Fruit fly (Drosophila melanogaster) whole organism, embryonic: ENCODE measurements around the gene CG34398.
A peak's percentile ranks its signal among the peaks of the same experiment; 100 is the strongest.

Source experiments
- BEAF-32 ChIP-seq: fragments of 200-800 bp; sonication (Bioruptor generic); optimal IDR thresholded peaks from 3 replicates; lab custom pipeline; 2017; ENCODE audit warnings: missing biosample characterization, missing genetic modification characterization, mild to moderate bottlenecking, moderate library complexity, missing genetic modification reagents
- BtbVII ChIP-seq: fragments of 200-800 bp; sonication (Bioruptor generic); optimal IDR thresholded peaks from 3 replicates; lab custom pipeline; 2017; ENCODE audit warnings: missing biosample characterization, mild to moderate bottlenecking, missing genetic modification characterization
- CG12071 ChIP-seq: fragments of 200-800 bp; sonication (Bioruptor generic); optimal IDR thresholded peaks from 3 replicates; lab custom pipeline; 2018; ENCODE audit warnings: missing biosample characterization, mild to moderate bottlenecking, missing genetic modification characterization
- CG12219 ChIP-seq: fragments of 200-800 bp; sonication (Bioruptor generic); optimal IDR thresholded peaks from 3 replicates; lab custom pipeline; 2018; ENCODE audit warnings: missing biosample characterization, mild to moderate bottlenecking, missing genetic modification characterization
- CG12744 ChIP-seq: fragments of 200-800 bp; sonication (Bioruptor generic); optimal IDR thresholded peaks from 2 replicates; lab custom pipeline; 2016; ENCODE audit warnings: missing biosample characterization, missing genetic modification characterization
- CG13624 ChIP-seq: fragments of 200-800 bp; sonication (Bioruptor generic); optimal IDR thresholded peaks from 2 replicates; lab custom pipeline; 2016; ENCODE audit warnings: missing biosample characterization, missing genetic modification characterization
- CG13775 ChIP-seq: fragments of 200-800 bp; sonication (Bioruptor generic); optimal IDR thresholded peaks from 3 replicates; lab custom pipeline; 2017; ENCODE audit warnings: missing biosample characterization, mild to moderate bottlenecking, missing genetic modification characterization
- CG14710 ChIP-seq: fragments of 200-800 bp; sonication (Bioruptor generic); optimal IDR thresholded peaks from 3 replicates; lab custom pipeline; 2019; ENCODE audit warnings: missing biosample characterization, mild to moderate bottlenecking, missing genetic modification characterization, moderate library complexity
- CG17385 ChIP-seq: fragments of 200-800 bp; sonication (Bioruptor generic); optimal IDR thresholded peaks from 3 replicates; lab custom pipeline; 2018; ENCODE audit warnings: missing biosample characterization, mild to moderate bottlenecking, missing genetic modification characterization
- CG18262 ChIP-seq: fragments of 200-800 bp; optimal IDR thresholded peaks from 3 replicates; lab custom pipeline; 2019; ENCODE audit warnings: missing biosample characterization, mild to moderate bottlenecking, missing genetic modification characterization, moderate library complexity
- CG18599 ChIP-seq: fragments of 200-800 bp; sonication (Bioruptor generic); optimal IDR thresholded peaks from 3 replicates; lab custom pipeline; 2017; ENCODE audit warnings: missing biosample characterization, missing genetic modification characterization, mild to moderate bottlenecking, moderate library complexity, missing genetic modification reagents
- CG33213 ChIP-seq: fragments of 200-800 bp; sonication (Bioruptor generic); optimal IDR thresholded peaks from 3 replicates; lab custom pipeline; 2016; ENCODE audit warnings: missing biosample characterization, missing genetic modification characterization
- CG34376 ChIP-seq: fragments of 200-800 bp; sonication (Bioruptor generic); optimal IDR thresholded peaks from 2 replicates; lab custom pipeline; 2018; ENCODE audit warnings: missing biosample characterization, mild to moderate bottlenecking, missing genetic modification characterization
- CG3995 ChIP-seq: fragments of 200-800 bp; sonication (Bioruptor generic); optimal IDR thresholded peaks from 3 replicates; lab custom pipeline; 2016; ENCODE audit warnings: missing biosample characterization, missing genetic modification characterization
- CG4820 ChIP-seq: fragments of 200-800 bp; sonication (Bioruptor generic); optimal IDR thresholded peaks from 3 replicates; lab custom pipeline; 2016; ENCODE audit warnings: missing biosample characterization, missing genetic modification characterization
- CG4854 ChIP-seq: fragments of 200-800 bp; sonication (Bioruptor generic); optimal IDR thresholded peaks from 2 replicates; lab custom pipeline; 2016; ENCODE audit warnings: missing biosample characterization, missing genetic modification characterization, inconsistent platforms
- CG5180 ChIP-seq: fragments of 200-800 bp; sonication (Bioruptor generic); optimal IDR thresholded peaks from 3 replicates; lab custom pipeline; 2017; ENCODE audit warnings: missing biosample characterization, missing genetic modification characterization, mild to moderate bottlenecking, moderate library complexity, missing genetic modification reagents
- CG9876 ChIP-seq: fragments of 200-800 bp; sonication (Bioruptor generic); optimal IDR thresholded peaks from 2 replicates; lab custom pipeline; 2016; ENCODE audit warnings: missing biosample characterization, missing genetic modification characterization
- CG9932 ChIP-seq: fragments of 200-800 bp; sonication (Bioruptor generic); IDR thresholded peaks from 2 replicates; pipeline ENCODE4 v1.3.6; 2022; ENCODE audit warnings: missing biosample characterization, missing genetic modification characterization
- CHES-1-like ChIP-seq: fragments of 200-800 bp; sonication (Bioruptor generic); optimal IDR thresholded peaks from 2 replicates; lab custom pipeline; 2016; ENCODE audit warnings: missing biosample characterization, missing genetic modification characterization
- D19B ChIP-seq: fragments of 200-800 bp; sonication (Bioruptor generic); optimal IDR thresholded peaks from 2 replicates; lab custom pipeline; 2017; ENCODE audit warnings: missing biosample characterization, mild to moderate bottlenecking, missing genetic modification characterization
- E2f2 ChIP-seq: fragments of 200-800 bp; sonication (Bioruptor generic); IDR thresholded peaks from 2 replicates; pipeline ENCODE4 v1.3.6; 2022; ENCODE audit warnings: missing biosample characterization, missing genetic modification characterization
- Elba2 ChIP-seq: fragments of 200-800 bp; sonication (Bioruptor generic); optimal IDR thresholded peaks from 3 replicates; lab custom pipeline; 2016; ENCODE audit warnings: missing biosample characterization, missing genetic modification characterization
- Ets97D ChIP-seq: fragments of 200-800 bp; sonication (Bioruptor generic); optimal IDR thresholded peaks from 3 replicates; lab custom pipeline; 2016; ENCODE audit warnings: missing biosample characterization, missing genetic modification characterization
- Gug ChIP-seq: fragments of 200-800 bp; sonication (Bioruptor generic); IDR thresholded peaks from 4 replicates; pipeline ENCODE4 v1.3.6; 2022; ENCODE audit warnings: missing biosample characterization, missing genetic modification characterization
- H15 ChIP-seq: fragments of 200-800 bp; sonication (Bioruptor generic); IDR thresholded peaks from 3 replicates; pipeline ENCODE4 v1.3.6; 2022; ENCODE audit warnings: missing biosample characterization, missing genetic modification characterization
- H2.0 ChIP-seq: fragments of 200-800 bp; sonication (Bioruptor generic); IDR thresholded peaks from 2 replicates; pipeline ENCODE4 v1.3.6; 2022; ENCODE audit warnings: missing biosample characterization, missing genetic modification characterization
- Hmr ChIP-seq: fragments of 200-800 bp; sonication (Bioruptor generic); optimal IDR thresholded peaks from 3 replicates; lab custom pipeline; 2017; ENCODE audit warnings: mild to moderate bottlenecking, missing biosample characterization, missing genetic modification reagents, missing genetic modification characterization
- Meics ChIP-seq: fragments of 200-800 bp; sonication (Bioruptor generic); optimal IDR thresholded peaks from 2 replicates; lab custom pipeline; 2017; ENCODE audit warnings: missing biosample characterization, mild to moderate bottlenecking, missing genetic modification characterization
- Rfx ChIP-seq: fragments of 200-800 bp; sonication (Bioruptor generic); IDR thresholded peaks from 2 replicates; pipeline ENCODE4 v1.3.6; 2022; ENCODE audit warnings: missing biosample characterization, missing genetic modification characterization
- Rx ChIP-seq: fragments of 200-800 bp; sonication (Bioruptor generic); IDR thresholded peaks from 2 replicates; pipeline ENCODE4 v1.3.6; 2022; ENCODE audit warnings: missing biosample characterization, missing genetic modification characterization
- Side ChIP-seq: fragments of 200-800 bp; sonication (Bioruptor generic); optimal IDR thresholded peaks from 2 replicates; lab custom pipeline; 2016; ENCODE audit warnings: missing biosample characterization, missing genetic modification characterization
- Xbp1 ChIP-seq: fragments of 200-800 bp; sonication (Bioruptor generic); optimal IDR thresholded peaks from 3 replicates; lab custom pipeline; 2016; ENCODE audit warnings: missing biosample characterization, mild to moderate bottlenecking, missing genetic modification characterization
- Xrp1 ChIP-seq: fragments of 200-800 bp; sonication (Bioruptor generic); IDR thresholded peaks from 2 replicates; pipeline ENCODE4 v1.3.6; 2022; ENCODE audit warnings: missing biosample characterization, missing genetic modification characterization
- ab ChIP-seq: fragments of 200-800 bp; sonication (Bioruptor generic); optimal IDR thresholded peaks from 2 replicates; lab custom pipeline; 2016; ENCODE audit warnings: missing biosample characterization, missing genetic modification characterization
- bsh ChIP-seq, 2 experiments: fragments of 200-800 bp; sonication (Bioruptor generic); optimal IDR thresholded peaks; 2 replicates each; lab custom pipeline; 2017 to 2018; ENCODE audit warnings: mild to moderate bottlenecking in 2 of 2, missing biosample characterization in 2 of 2, missing genetic modification characterization in 2 of 2, moderate library complexity in 1 of 2
- chm ChIP-seq: fragments of 200-800 bp; sonication (Bioruptor generic); IDR thresholded peaks from 2 replicates; pipeline ENCODE4 v1.3.6; 2022; ENCODE audit warnings: missing biosample characterization, missing genetic modification characterization
- cwo ChIP-seq: fragments of 200-800 bp; sonication (Bioruptor generic); optimal IDR thresholded peaks from 3 replicates; lab custom pipeline; 2017; ENCODE audit warnings: missing biosample characterization, missing genetic modification characterization, mild to moderate bottlenecking, moderate library complexity, missing genetic modification reagents
- dmrt11E ChIP-seq: fragments of 200-800 bp; sonication (Bioruptor generic); optimal IDR thresholded peaks from 3 replicates; lab custom pipeline; 2018; ENCODE audit warnings: missing biosample characterization, mild to moderate bottlenecking, missing genetic modification characterization, moderate library complexity
- ewg ChIP-seq: fragments of 200-800 bp; sonication (Bioruptor generic); optimal IDR thresholded peaks from 3 replicates; lab custom pipeline; 2017; ENCODE audit warnings: mild to moderate bottlenecking, missing biosample characterization, missing genetic modification reagents, missing genetic modification characterization
- gem ChIP-seq: fragments of 200-800 bp; sonication (Bioruptor generic); optimal IDR thresholded peaks from 2 replicates; lab custom pipeline; 2019; ENCODE audit warnings: missing biosample characterization, mild to moderate bottlenecking, missing genetic modification characterization, moderate library complexity
- lab ChIP-seq: fragments of 200-800 bp; sonication (Bioruptor generic); optimal IDR thresholded peaks from 3 replicates; lab custom pipeline; 2017; ENCODE audit warnings: missing biosample characterization, missing genetic modification characterization, mild to moderate bottlenecking, moderate library complexity, missing genetic modification reagents
- lilli ChIP-seq: fragments of 200-800 bp; sonication (Bioruptor generic); optimal IDR thresholded peaks from 3 replicates; lab custom pipeline; 2016; ENCODE audit warnings: missing biosample characterization, missing genetic modification characterization
- lmd ChIP-seq: fragments of 200-800 bp; sonication (Bioruptor generic); IDR thresholded peaks from 2 replicates; pipeline ENCODE4 v1.3.6; 2022; ENCODE audit warnings: missing biosample characterization, missing genetic modification characterization
- mam ChIP-seq: fragments of 200-800 bp; sonication (Bioruptor generic); optimal IDR thresholded peaks from 3 replicates; lab custom pipeline; 2016; ENCODE audit warnings: missing biosample characterization, missing genetic modification characterization
- nmo ChIP-seq: fragments of 200-800 bp; sonication (Bioruptor generic); optimal IDR thresholded peaks from 2 replicates; lab custom pipeline; 2018; ENCODE audit warnings: missing biosample characterization, mild to moderate bottlenecking, missing genetic modification characterization, moderate library complexity
- sd ChIP-seq: fragments of 200-800 bp; sonication (Bioruptor generic); optimal IDR thresholded peaks from 3 replicates; lab custom pipeline; 2018; ENCODE audit warnings: missing biosample characterization, mild to moderate bottlenecking, missing genetic modification characterization, moderate library complexity
- tgo ChIP-seq: fragments of 200-800 bp; sonication (Bioruptor generic); IDR thresholded peaks from 3 replicates; pipeline ENCODE4 v1.3.6; 2022; ENCODE audit warnings: missing biosample characterization, missing genetic modification characterization

Gene CG34398

dm6 chr2L:8952194-8953037 lies 53.8 kb downstream of the CG34398 start (continued):
- TF ChIP-seq CG12071 (GFP tag; lab: Kevin White, UChicago), result peak; percentile 30
- peak; percentile 30 for TF ChIP-seq CG34376
- no peak for TF ChIP-seq H15
- 0 out of 2 replicates have a peak, but pooled peaks have one; percentile 24 for TF ChIP-seq Rx
- TF ChIP-seq CG3995 (GFP tag; lab: Kevin White, UChicago), result peak; percentile 10
- TF ChIP-seq CG33213, result peak; percentile 51
- peak; percentile 61; the same call in 1 of the 2 replicates for TF ChIP-seq Xrp1
- peak; percentile 36 for TF ChIP-seq CG17385 (GFP tag; lab: Kevin White, UChicago)
- TF ChIP-seq Gug, result peak; percentile 46; the same call in 2 of the 4 replicates
- TF ChIP-seq CG4820 (GFP tag; lab: Kevin White, UChicago), result peak; percentile 14
- TF ChIP-seq CG4854 (GFP tag; lab: Kevin White, UChicago), result no peak
- peak; percentile 57 for TF ChIP-seq H2.0
- TF ChIP-seq BtbVII (GFP tag; lab: Kevin White, UChicago), result peak; percentile 11
- TF ChIP-seq Side, result peak; percentile 46
- peak; percentile 61 for TF ChIP-seq gem (tag; lab: Kevin White, UChicago)
- TF ChIP-seq lmd, result peak; percentile 60
- peak; percentile 77 for TF ChIP-seq Meics (GFP tag; lab: Kevin White, UChicago)
- TF ChIP-seq CG12219 (GFP tag; lab: Kevin White, UChicago), result peak; percentile 30
- peak; percentile 52; the same call in 2 of the 3 replicates for TF ChIP-seq tgo (GFP tag; lab: Robert Waterston, UW)
- peak; percentile 65 for TF ChIP-seq CG9932 (GFP tag; lab: Robert Waterston, UW)
- TF ChIP-seq CG14710, result peak; percentile 3
- TF ChIP-seq bsh (GFP tag; optimal IDR thresholded peaks at IDR 0.05; lab: Kevin White, UChicago), result peak; percentile 27 to 33
- TF ChIP-seq CG12744 (GFP tag; lab: Kevin White, UChicago), result peak; percentile 41
- no peak for TF ChIP-seq ewg (GFP tag; lab: Kevin White, UChicago)
- TF ChIP-seq Elba2 (GFP tag; lab: Kevin White, UChicago), result peak; percentile 26
- TF ChIP-seq Xbp1, result peak; percentile 28
- peak; percentile 5 for TF ChIP-seq CG5180 (GFP tag; lab: Kevin White, UChicago)
- peak; percentile 17 for TF ChIP-seq CHES-1-like
- TF ChIP-seq CG18599, result peak; percentile 79
- TF ChIP-seq nmo (GFP tag; lab: Kevin White, UChicago), result peak; percentile 14
- TF ChIP-seq ab (GFP tag; lab: Kevin White, UChicago), result no peak
- TF ChIP-seq chm (GFP tag; lab: Robert Waterston, UW), result 0 out of 2 replicates have a peak, but pooled peaks have one; percentile 17
- TF ChIP-seq cwo, result peak; percentile 61
- peak; percentile 68 for TF ChIP-seq lilli (GFP tag; lab: Kevin White, UChicago)
- TF ChIP-seq CG18262 (tag; lab: Kevin White, UChicago), result peak; percentile 37
- peak; percentile 9 for TF ChIP-seq mam
- peak; percentile 37 for TF ChIP-seq CG13624 (GFP tag; lab: Kevin White, UChicago)
- TF ChIP-seq dmrt11E (tag; lab: Kevin White, UChicago), result peak; percentile 6
- TF ChIP-seq lab, result peak; percentile 88
- peak; percentile 11 for TF ChIP-seq BEAF-32 (GFP tag; lab: Kevin White, UChicago)
- TF ChIP-seq Hmr, result peak; percentile 54
- peak; percentile 71 for TF ChIP-seq Rfx (GFP tag; lab: Robert Waterston, UW)
- TF ChIP-seq CG13775, result peak; percentile 16
- TF ChIP-seq E2f2 (GFP tag; lab: Robert Waterston, UW), result peak; percentile 58
- TF ChIP-seq D19B (GFP tag; lab: Kevin White, UChicago), result peak; percentile 89
- TF ChIP-seq CG9876, result peak; percentile 39
- no peak for TF ChIP-seq Ets97D
- peak; percentile 32 for TF ChIP-seq sd (tag; lab: Kevin White, UChicago)
